Worm (Caenorhabditis elegans) whole organism, late embryonic: ENCODE measurements around the gene pigq-1.

Experiments
- C08G9.2 ChIP-seq: sonication (generic microtip); optimal IDR thresholded peaks from 2 replicates; lab custom pipeline; 2016; ENCODE audit warnings: mild to moderate bottlenecking, missing genetic modification characterization, moderate library complexity, missing compliant biosample characterization
- C38D4.7 ChIP-seq: fragments of 200-800 bp; sonication (Bioruptor generic); optimal IDR thresholded peaks from 2 replicates; lab custom pipeline; 2018; ENCODE audit warnings: mild to moderate bottlenecking, missing genetic modification characterization, moderate library complexity, missing compliant biosample characterization
- F13H6.1 ChIP-seq: sonication (generic microtip); optimal IDR thresholded peaks from 2 replicates; lab custom pipeline; 2016; ENCODE audit warnings: missing genetic modification characterization, missing compliant biosample characterization
- K02D7.2 ChIP-seq: sonication (generic microtip); optimal IDR thresholded peaks from 2 replicates; lab custom pipeline; 2017; ENCODE audit warnings: mild to moderate bottlenecking, missing genetic modification characterization, missing compliant biosample characterization
- K09A11.1 ChIP-seq: sonication (generic microtip); optimal IDR thresholded peaks from 2 replicates; lab custom pipeline; 2017; ENCODE audit warnings: antibody characterized with exemption, mild to moderate bottlenecking, missing genetic modification characterization, missing compliant biosample characterization; ENCODE audit not compliant: insufficient read depth
- T23F11.4 ChIP-seq: fragments of 200-800 bp; sonication (Bioruptor generic); optimal IDR thresholded peaks from 2 replicates; lab custom pipeline; 2018; ENCODE audit warnings: mild to moderate bottlenecking, missing genetic modification characterization, missing compliant biosample characterization
- Y22D7AL.16 ChIP-seq: sonication (generic microtip); optimal IDR thresholded peaks from 2 replicates; lab custom pipeline; 2016; ENCODE audit warnings: missing genetic modification characterization, missing compliant biosample characterization
- ahr-1 ChIP-seq: sonication (generic microtip); optimal IDR thresholded peaks from 2 replicates; lab custom pipeline; 2016; ENCODE audit warnings: missing genetic modification characterization, missing compliant biosample characterization
- ama-1 ChIP-seq: fragments of 150-350 bp; optimal IDR thresholded peaks from 2 replicates; lab custom pipeline; 2014
- ceh-19 ChIP-seq: fragments of 200-800 bp; sonication (Bioruptor generic); optimal IDR thresholded peaks from 2 replicates; lab custom pipeline; 2018; ENCODE audit warnings: mild to moderate bottlenecking, missing genetic modification characterization, missing compliant biosample characterization
- ceh-2 ChIP-seq: sonication (generic microtip); optimal IDR thresholded peaks from 2 replicates; lab custom pipeline; 2016; ENCODE audit warnings: missing genotype, missing genetic modification characterization, missing compliant biosample characterization
- ceh-30 ChIP-seq: fragments of 150-350 bp; optimal IDR thresholded peaks from 2 replicates; lab custom pipeline; 2014; ENCODE audit warnings: missing biosample characterization, missing genetic modification characterization
- ceh-31 ChIP-seq: sonication (generic microtip); optimal IDR thresholded peaks from 2 replicates; lab custom pipeline; 2016; ENCODE audit warnings: missing genetic modification characterization, missing compliant biosample characterization
- ceh-34 ChIP-seq: sonication (generic microtip); optimal IDR thresholded peaks from 2 replicates; lab custom pipeline; 2016; ENCODE audit warnings: mild to moderate bottlenecking, missing genetic modification characterization, missing compliant biosample characterization
- ceh-48 ChIP-seq: sonication (generic microtip); optimal IDR thresholded peaks from 2 replicates; lab custom pipeline; 2016; ENCODE audit warnings: missing genetic modification characterization, inconsistent platforms, missing compliant biosample characterization
- ceh-9 ChIP-seq: sonication (generic microtip); optimal IDR thresholded peaks from 2 replicates; lab custom pipeline; 2016; ENCODE audit warnings: mild to moderate bottlenecking, missing genetic modification characterization, inconsistent platforms, missing compliant biosample characterization
- che-1 ChIP-seq: sonication (generic microtip); optimal IDR thresholded peaks from 2 replicates; lab custom pipeline; 2016; ENCODE audit warnings: mild to moderate bottlenecking, missing genetic modification characterization, missing compliant biosample characterization
- dve-1 ChIP-seq: sonication (generic microtip); optimal IDR thresholded peaks from 2 replicates; lab custom pipeline; 2017; ENCODE audit warnings: antibody characterized with exemption, mild to moderate bottlenecking, missing genetic modification characterization, missing compliant biosample characterization
- elt-4 ChIP-seq: sonication (generic microtip); optimal IDR thresholded peaks from 2 replicates; lab custom pipeline; 2016; ENCODE audit warnings: missing genetic modification characterization, missing compliant biosample characterization
- fkh-10 ChIP-seq: fragments of 150-350 bp; optimal IDR thresholded peaks from 2 replicates; lab custom pipeline; 2014; ENCODE audit warnings: missing biosample characterization, missing genetic modification reagents, missing genetic modification characterization
- fkh-6 ChIP-seq: sonication (generic microtip); optimal IDR thresholded peaks from 2 replicates; lab custom pipeline; 2016; ENCODE audit warnings: missing genetic modification characterization, missing compliant biosample characterization
- gmeb-2 ChIP-seq: sonication (generic microtip); optimal IDR thresholded peaks from 2 replicates; lab custom pipeline; 2016; ENCODE audit warnings: missing genetic modification characterization, inconsistent platforms, missing compliant biosample characterization
- hlh-15 ChIP-seq: sonication (generic microtip); optimal IDR thresholded peaks from 2 replicates; lab custom pipeline; 2016; ENCODE audit warnings: missing genetic modification characterization, missing compliant biosample characterization
- hlh-30 ChIP-seq: sonication (generic microtip); optimal IDR thresholded peaks from 2 replicates; lab custom pipeline; 2017; ENCODE audit warnings: antibody characterized with exemption, missing genetic modification characterization, missing compliant biosample characterization; ENCODE audit not compliant: insufficient read depth
- hlh-6 ChIP-seq: sonication (generic microtip); optimal IDR thresholded peaks from 2 replicates; lab custom pipeline; 2016; ENCODE audit warnings: missing genotype, missing genetic modification characterization, missing compliant biosample characterization
- lin-11 ChIP-seq: fragments of 200-800 bp; sonication (Bioruptor generic); optimal IDR thresholded peaks from 2 replicates; lab custom pipeline; 2018; ENCODE audit warnings: mild to moderate bottlenecking, missing genetic modification characterization, missing compliant biosample characterization
- nfya-1 ChIP-seq: sonication (generic microtip); optimal IDR thresholded peaks from 2 replicates; lab custom pipeline; 2017; ENCODE audit warnings: missing genetic modification characterization, mild to moderate bottlenecking, missing compliant biosample characterization, antibody characterized with exemption, moderate library complexity
- nhr-11 ChIP-seq: fragments of 150-350 bp; optimal IDR thresholded peaks from 2 replicates; lab custom pipeline; 2014; ENCODE audit warnings: missing biosample characterization, missing genetic modification characterization
- npax-4 ChIP-seq: sonication (generic microtip); optimal IDR thresholded peaks from 2 replicates; lab custom pipeline; 2016; ENCODE audit warnings: missing genetic modification characterization, missing compliant biosample characterization
- odd-2 ChIP-seq: sonication (generic microtip); optimal IDR thresholded peaks from 2 replicates; lab custom pipeline; 2017; ENCODE audit warnings: antibody characterized with exemption, mild to moderate bottlenecking, missing genetic modification characterization, missing compliant biosample characterization
- pag-3 ChIP-seq: sonication (generic microtip); optimal IDR thresholded peaks from 2 replicates; lab custom pipeline; 2016; ENCODE audit warnings: missing compliant biosample characterization, missing genetic modification characterization, borderline replicate concordance
- pax-1 ChIP-seq: fragments of 150-350 bp; optimal IDR thresholded peaks from 2 replicates; lab custom pipeline; 2014; ENCODE audit warnings: missing biosample characterization, missing genetic modification characterization
- pha-4 ChIP-seq: fragments of 150-350 bp; optimal IDR thresholded peaks from 2 replicates; lab custom pipeline; 2018; ENCODE audit warnings: missing biosample characterization, missing genetic modification reagents, missing genetic modification characterization
- pros-1 ChIP-seq: fragments of 150-350 bp; optimal IDR thresholded peaks from 2 replicates; lab custom pipeline; 2014; ENCODE audit warnings: missing biosample characterization, missing genetic modification reagents, missing genetic modification characterization
- ref-2 ChIP-seq: sonication (generic microtip); optimal IDR thresholded peaks from 2 replicates; lab custom pipeline; 2016; ENCODE audit warnings: missing genetic modification characterization, missing compliant biosample characterization
- rnt-1 ChIP-seq: sonication (generic microtip); optimal IDR thresholded peaks from 2 replicates; lab custom pipeline; 2016; ENCODE audit warnings: missing genetic modification characterization, missing compliant biosample characterization
- sdc-2 ChIP-seq: sonication (generic microtip); optimal IDR thresholded peaks from 2 replicates; lab custom pipeline; 2016; ENCODE audit warnings: missing genotype, missing genetic modification characterization, missing compliant biosample characterization
- sox-2 ChIP-seq: fragments of 200-800 bp; sonication (Bioruptor generic); IDR thresholded peaks from 2 replicates; pipeline ENCODE4 v1.3.6; 2022; ENCODE audit warnings: missing genetic modification reagents, missing genetic modification characterization, missing compliant biosample characterization
- sox-4 ChIP-seq: sonication (generic microtip); optimal IDR thresholded peaks from 2 replicates; lab custom pipeline; 2017; ENCODE audit warnings: mild to moderate bottlenecking, missing genetic modification characterization, inconsistent platforms, missing compliant biosample characterization
- tbx-2 ChIP-seq: sonication (generic microtip); optimal IDR thresholded peaks from 2 replicates; lab custom pipeline; 2016; ENCODE audit warnings: missing genetic modification characterization, missing compliant biosample characterization
- tbx-7 ChIP-seq: sonication (generic microtip); optimal IDR thresholded peaks from 2 replicates; lab custom pipeline; 2016; ENCODE audit warnings: missing genotype, missing genetic modification characterization, missing compliant biosample characterization
- unc-55 ChIP-seq: sonication (generic microtip); optimal IDR thresholded peaks from 2 replicates; lab custom pipeline; 2017; ENCODE audit warnings: missing biosample characterization, missing genetic modification reagents, missing genetic modification characterization
- unc-86 ChIP-seq: sonication (generic microtip); optimal IDR thresholded peaks from 2 replicates; lab custom pipeline; 2016; ENCODE audit warnings: missing genetic modification characterization, missing compliant biosample characterization
- zip-5 ChIP-seq: sonication (generic microtip); optimal IDR thresholded peaks from 2 replicates; lab custom pipeline; 2016; ENCODE audit warnings: missing genetic modification characterization, missing compliant biosample characterization
- ztf-16 ChIP-seq: sonication (generic microtip); optimal IDR thresholded peaks from 2 replicates; lab custom pipeline; 2017; ENCODE audit warnings: missing genetic modification characterization, missing compliant biosample characterization

pigq-1 gene

DNA sequence TGAATTAATAATTGTTTCAGACTA is 21.2 kb downstream of the pigq-1 start, which contains the start of gene swsn-4:
swsn-4 (plus strand) TSS at position 21 of the 24 bp plus-strand sequence.
- no peak for TF ChIP-seq ahr-1 (tag; lab: Kevin White, UChicago)

DNA sequence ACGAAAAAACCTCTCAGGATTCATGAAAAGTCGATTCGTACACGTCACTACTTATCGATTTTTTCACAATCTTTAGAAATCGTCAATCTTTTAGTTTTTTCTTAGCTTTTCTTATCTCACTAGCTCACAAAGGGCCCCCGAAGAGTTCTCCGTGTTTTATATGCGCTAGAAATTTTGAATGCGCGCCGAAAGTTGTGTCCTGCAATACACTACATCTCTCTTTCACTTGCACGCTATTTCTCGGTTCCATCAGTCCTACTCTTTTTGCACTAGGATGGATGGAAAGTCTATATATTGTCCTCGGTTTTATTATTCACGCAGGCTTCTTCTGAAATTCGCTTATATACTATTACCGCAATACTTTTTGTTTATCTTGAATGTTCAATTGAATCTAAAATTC is 21.4 kb downstream of the pigq-1 start:
- TF ChIP-seq unc-55 (GFP tag; lab: Kevin White, UChicago), result no peak
- TF ChIP-seq hlh-30 (tag; lab: Kevin White, UChicago), result no peak
- TF ChIP-seq nfya-1, result no peak
- TF ChIP-seq elt-4 (tag; lab: Kevin White, UChicago), result no peak
- no peak for TF ChIP-seq C38D4.7 (GFP tag; lab: Kevin White, UChicago)
- no peak for TF ChIP-seq zip-5
- TF ChIP-seq che-1 (tag; lab: Kevin White, UChicago), result no peak
- TF ChIP-seq fkh-10, result no peak
- TF ChIP-seq ama-1, result no peak
- TF ChIP-seq ref-2, result no peak
- no peak for TF ChIP-seq ceh-19 (GFP tag; lab: Kevin White, UChicago)
- TF ChIP-seq dve-1 (tag; lab: Kevin White, UChicago), result no peak
- TF ChIP-seq T23F11.4, result no peak
- no peak for TF ChIP-seq pha-4 (tag; lab: Kevin White, UChicago)
- TF ChIP-seq lin-11 (tag; lab: Kevin White, UChicago), result no peak
- no peak for TF ChIP-seq ztf-16
- no peak for TF ChIP-seq sox-4

DNA sequence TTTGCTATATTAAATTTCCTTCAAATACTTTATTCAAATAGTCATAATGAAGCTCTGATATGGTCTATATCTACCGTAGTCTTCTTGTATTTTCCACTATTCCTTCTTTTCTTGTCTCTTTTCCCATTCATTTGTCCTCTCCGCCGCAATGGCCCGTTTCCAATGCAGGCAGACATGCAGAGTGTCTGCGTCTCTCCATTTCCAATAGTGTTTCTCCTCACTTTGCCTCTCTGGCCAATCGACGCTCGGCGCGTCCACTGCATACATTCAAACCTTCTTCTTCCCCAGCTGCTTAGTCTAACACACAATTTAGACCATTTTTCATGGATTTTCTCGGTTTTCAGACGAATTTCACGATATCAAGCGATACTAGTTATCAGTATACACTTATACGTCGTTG is 21.8 kb downstream of the pigq-1 start:
- TF ChIP-seq ceh-9 (tag; lab: Kevin White, UChicago), result no peak
- TF ChIP-seq npax-4 (tag; lab: Kevin White, UChicago), result no peak
- TF ChIP-seq gmeb-2 (tag; lab: Kevin White, UChicago), result no peak
- TF ChIP-seq rnt-1 (tag; lab: Kevin White, UChicago), result no peak
- TF ChIP-seq ceh-2 (tag; lab: Kevin White, UChicago), result peak; percentile 6
- TF ChIP-seq pag-3 (tag; lab: Kevin White, UChicago), result no peak
- TF ChIP-seq sdc-2 (tag; lab: Kevin White, UChicago), result no peak
- no peak for TF ChIP-seq ref-2
- TF ChIP-seq lin-11 (tag; lab: Kevin White, UChicago), result no peak
- no peak for TF ChIP-seq C08G9.2 (tag; lab: Kevin White, UChicago)
- TF ChIP-seq tbx-7 (tag; lab: Kevin White, UChicago), result no peak
- peak; percentile 17 for TF ChIP-seq ceh-34 (tag; lab: Kevin White, UChicago)
- no peak for TF ChIP-seq pax-1 (tag; lab: Kevin White, UChicago)
- TF ChIP-seq sox-2 (GFP tag; lab: Robert Waterston, UW), result no peak; the same call in 1 of the 2 replicates
- TF ChIP-seq ceh-48 (tag; lab: Kevin White, UChicago), result no peak
- no peak for TF ChIP-seq nhr-11
- TF ChIP-seq ceh-19 (GFP tag; lab: Kevin White, UChicago), result no peak
- TF ChIP-seq hlh-6, result no peak
- no peak for TF ChIP-seq fkh-6 (tag; lab: Kevin White, UChicago)
- peak; percentile 40 for TF ChIP-seq ceh-31 (tag; lab: Kevin White, UChicago)
- TF ChIP-seq K09A11.1 (tag; lab: Kevin White, UChicago), result no peak
- no peak for TF ChIP-seq elt-4 (tag; lab: Kevin White, UChicago)
- TF ChIP-seq F13H6.1 (tag; lab: Kevin White, UChicago), result no peak
- peak; percentile 100 for TF ChIP-seq nfya-1
- TF ChIP-seq sox-4, result no peak
- TF ChIP-seq odd-2, result no peak
- no peak for TF ChIP-seq che-1 (tag; lab: Kevin White, UChicago)
- TF ChIP-seq K02D7.2 (tag; lab: Kevin White, UChicago), result no peak
- TF ChIP-seq hlh-15 (tag; lab: Kevin White, UChicago), result no peak
- TF ChIP-seq ceh-30 (tag; lab: Kevin White, UChicago), result no peak
- TF ChIP-seq tbx-2 (tag; lab: Kevin White, UChicago), result no peak
- TF ChIP-seq unc-86, result no peak
- no peak for TF ChIP-seq Y22D7AL.16 (tag; lab: Kevin White, UChicago)
- TF ChIP-seq pros-1 (tag; lab: Kevin White, UChicago), result peak; percentile 40
